Fruit fly (Drosophila melanogaster) whole organism, prepupa: Measurements from ENCODE around the gene Polr2G.

Experiments used
- CG11762 ChIP-seq: fragments of 200-800 bp; sonication (Bioruptor generic); optimal IDR thresholded peaks from 3 replicates; lab custom pipeline; 2016; ENCODE audit warnings: missing biosample characterization, missing genetic modification characterization; ENCODE audit not compliant: insufficient read depth
- CG6808 ChIP-seq: fragments of 200-800 bp; sonication (Bioruptor generic); optimal IDR thresholded peaks from 3 replicates; lab custom pipeline; 2017; ENCODE audit warnings: missing biosample characterization, missing genetic modification characterization, mild to moderate bottlenecking, moderate library complexity, missing genetic modification reagents
- OdsH ChIP-seq: fragments of 200-800 bp; sonication (Bioruptor generic); optimal IDR thresholded peaks from 3 replicates; lab custom pipeline; 2016; ENCODE audit warnings: missing biosample characterization, missing genetic modification characterization
- ss ChIP-seq, 2 experiments: fragments of 200-800 bp; sonication (Bioruptor generic); optimal IDR thresholded peaks; 2 replicates in 1 of 2; 3 replicates in 1 of 2; lab custom pipeline; 2017 to 2018; ENCODE audit warnings: mild to moderate bottlenecking in 2 of 2, missing biosample characterization in 2 of 2, missing genetic modification characterization in 2 of 2, moderate library complexity in 1 of 2
- vri ChIP-seq: fragments of 200-800 bp; sonication (Bioruptor generic); optimal IDR thresholded peaks from 3 replicates; lab custom pipeline; 2016; ENCODE audit warnings: missing biosample characterization, mild to moderate bottlenecking, missing genetic modification characterization

- TF ChIP-seq ss (GFP tag; optimal IDR thresholded peaks at IDR 0.05; lab: Kevin White, UChicago) (no peak), CG11762 (GFP tag; lab: Kevin White, UChicago) (no peak), vri (GFP tag; lab: Kevin White, UChicago) (no peak), OdsH (GFP tag; lab: Kevin White, UChicago) (no peak), CG6808 (GFP tag; lab: Kevin White, UChicago) (no peak)
Observed at dm6 chr3R:15268426-15268825, 45.4 kb upstream of the Polr2G start, which contains the start of the genes CG14864 and Zip88E.
